Worm (Caenorhabditis elegans) whole organism, mixed stage, embryonic: Measurements from ENCODE around the gene ints-6.

ENCODE experiments used
- blmp-1 ChIP-seq: fragments of 150-350 bp; optimal IDR thresholded peaks from 2 replicates; lab custom pipeline; 2014; ENCODE audit warnings: missing biosample characterization, missing genetic modification characterization
- ceh-43 ChIP-seq: fragments of 200-800 bp; sonication (Bioruptor generic); optimal IDR thresholded peaks from 2 replicates; lab custom pipeline; 2018; ENCODE audit warnings: mild to moderate bottlenecking, missing genetic modification characterization, moderate library complexity, missing compliant biosample characterization
- drap-1 ChIP-seq: fragments of 200-800 bp; sonication (Bioruptor generic); optimal IDR thresholded peaks from 3 replicates; lab custom pipeline; 2018; ENCODE audit warnings: mild to moderate bottlenecking, missing genetic modification characterization, missing compliant biosample characterization
- elt-3 ChIP-seq: fragments of 150-350 bp; optimal IDR thresholded peaks from 2 replicates; lab custom pipeline; 2014; ENCODE audit warnings: missing biosample characterization, missing genetic modification characterization
- mls-2 ChIP-seq: sonication (generic microtip); optimal IDR thresholded peaks from 2 replicates; lab custom pipeline; 2016; ENCODE audit warnings: mild to moderate bottlenecking, missing genetic modification characterization, moderate library complexity, missing compliant biosample characterization
- nhr-12 ChIP-seq: fragments of 150-350 bp; optimal IDR thresholded peaks from 2 replicates; lab custom pipeline; 2014; ENCODE audit warnings: missing biosample characterization, missing genetic modification characterization
- nhr-237 ChIP-seq: fragments of 150-350 bp; optimal IDR thresholded peaks from 2 replicates; lab custom pipeline; 2014; ENCODE audit warnings: missing biosample characterization, missing genetic modification characterization
- nhr-28 ChIP-seq: fragments of 150-350 bp; optimal IDR thresholded peaks from 2 replicates; lab custom pipeline; 2014; ENCODE audit warnings: missing biosample characterization, missing genetic modification characterization
- pha-4 ChIP-seq: fragments of 150-350 bp; optimal IDR thresholded peaks from 2 replicates; lab custom pipeline; 2018; ENCODE audit warnings: missing biosample characterization, missing genetic modification reagents, missing genetic modification characterization
- snpc-4 ChIP-seq: fragments of 150-350 bp; optimal IDR thresholded peaks from 2 replicates; lab custom pipeline; 2014; ENCODE audit warnings: missing biosample characterization, missing genetic modification characterization
- tbx-8 ChIP-seq: fragments of 200-800 bp; sonication (Bioruptor generic); optimal IDR thresholded peaks from 2 replicates; lab custom pipeline; 2018; ENCODE audit warnings: mild to moderate bottlenecking, missing genetic modification characterization, moderate library complexity, missing compliant biosample characterization
- unc-39 ChIP-seq: fragments of 150-350 bp; optimal IDR thresholded peaks from 2 replicates; lab custom pipeline; 2014; ENCODE audit warnings: missing biosample characterization, missing genetic modification characterization
- unc-62 ChIP-seq: fragments of 150-350 bp; optimal IDR thresholded peaks from 2 replicates; lab custom pipeline; 2014; ENCODE audit warnings: missing biosample characterization, missing genetic modification reagents, missing genetic modification characterization
- ztf-11 ChIP-seq: fragments of 150-350 bp; optimal IDR thresholded peaks from 2 replicates; lab custom pipeline; 2014; ENCODE audit warnings: missing biosample characterization, missing genetic modification characterization

DNA sequence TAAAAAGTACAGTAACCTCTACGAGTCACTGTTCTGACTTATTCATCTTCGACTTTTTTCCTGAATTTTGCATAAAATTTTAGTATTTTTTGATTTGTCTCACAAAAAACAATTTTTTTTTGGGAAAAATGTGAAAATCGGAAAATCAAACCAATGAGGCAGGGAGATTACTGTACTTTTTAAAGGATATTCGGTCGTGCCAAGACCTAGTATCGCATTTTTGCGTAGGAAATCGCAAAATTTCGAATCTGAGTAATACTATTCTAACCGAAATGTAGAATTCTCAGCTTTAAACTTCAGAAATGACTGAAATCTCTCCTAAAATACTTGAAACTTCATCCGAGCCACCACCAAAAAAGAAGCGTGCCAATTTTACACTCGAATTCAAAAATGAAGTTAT is 46.2 kb downstream of the ints-6 start, which contains the start of gene F21D5.4:
- no peak for TF ChIP-seq pha-4 (tag; lab: Kevin White, UChicago)
- no peak for TF ChIP-seq ztf-11
- no peak for TF ChIP-seq nhr-28 (tag; lab: Kevin White, UChicago)
- no peak for TF ChIP-seq unc-62 (GFP tag; lab: Kevin White, UChicago)
- no peak for TF ChIP-seq blmp-1 (tag; lab: Kevin White, UChicago)
- TF ChIP-seq snpc-4, result no peak
- TF ChIP-seq ceh-43 (GFP tag; lab: Kevin White, UChicago), result no peak
- TF ChIP-seq nhr-237 (tag; lab: Kevin White, UChicago), result no peak
- no peak for TF ChIP-seq unc-39
- TF ChIP-seq nhr-12 (tag; lab: Kevin White, UChicago), result no peak
- no peak for TF ChIP-seq elt-3 (tag; lab: Kevin White, UChicago)
- TF ChIP-seq mls-2 (tag; lab: Kevin White, UChicago), result no peak
- no peak for TF ChIP-seq drap-1 (GFP tag; lab: Kevin White, UChicago)
- no peak for TF ChIP-seq tbx-8 (GFP tag; lab: Kevin White, UChicago)
